Fruit fly (Drosophila melanogaster) whole organism, embryonic: Measurements from ENCODE around the gene Bx.

Experiments used
- ATbp ChIP-seq: fragments of 200-800 bp; sonication (Bioruptor generic); optimal IDR thresholded peaks from 2 replicates; lab custom pipeline; 2017; ENCODE audit warnings: missing biosample characterization, mild to moderate bottlenecking, missing genetic modification characterization, missing genetic modification reagents
- Atf-2 ChIP-seq: fragments of 200-800 bp; sonication (Bioruptor generic); optimal IDR thresholded peaks from 2 replicates; lab custom pipeline; 2016; ENCODE audit warnings: missing biosample characterization, missing genetic modification characterization
- Atf6 ChIP-seq: fragments of 200-800 bp; sonication (Bioruptor generic); IDR thresholded peaks from 2 replicates; pipeline ENCODE4 v1.3.6; 2022; ENCODE audit warnings: missing biosample characterization, missing genetic modification characterization
- CG1024 ChIP-seq: fragments of 200-800 bp; sonication (Bioruptor generic); IDR thresholded peaks from 2 replicates; pipeline ENCODE4 v1.3.6; 2022; ENCODE audit warnings: missing biosample characterization, missing genetic modification characterization
- CG10274 ChIP-seq: fragments of 200-800 bp; sonication (Bioruptor generic); optimal IDR thresholded peaks from 3 replicates; lab custom pipeline; 2017; ENCODE audit warnings: missing biosample characterization, mild to moderate bottlenecking, missing genetic modification characterization
- CG13894 ChIP-seq: fragments of 200-800 bp; sonication (Bioruptor generic); optimal IDR thresholded peaks from 3 replicates; lab custom pipeline; 2018; ENCODE audit warnings: missing biosample characterization, mild to moderate bottlenecking, missing genetic modification characterization, moderate library complexity
- CG14014 ChIP-seq: fragments of 200-800 bp; sonication (Bioruptor generic); IDR thresholded peaks from 2 replicates; pipeline ENCODE4 v1.3.6; 2022; ENCODE audit warnings: missing biosample characterization, missing genetic modification characterization
- CG14860 ChIP-seq: fragments of 200-800 bp; sonication (Bioruptor generic); IDR thresholded peaks from 3 replicates; pipeline ENCODE4 v1.3.6; 2022; ENCODE audit warnings: missing biosample characterization, missing genetic modification characterization; ENCODE audit not compliant: partially characterized antibody
- CG15011 ChIP-seq: fragments of 200-800 bp; sonication (Bioruptor generic); optimal IDR thresholded peaks from 3 replicates; lab custom pipeline; 2018; ENCODE audit warnings: missing biosample characterization, mild to moderate bottlenecking, missing genetic modification characterization
- CG15269 ChIP-seq: fragments of 200-800 bp; sonication (Bioruptor generic); optimal IDR thresholded peaks from 2 replicates; lab custom pipeline; 2018; ENCODE audit warnings: missing biosample characterization, mild to moderate bottlenecking, missing genetic modification characterization, moderate library complexity
- CG15479 ChIP-seq: fragments of 200-800 bp; sonication (Bioruptor generic); optimal IDR thresholded peaks from 3 replicates; lab custom pipeline; 2019; ENCODE audit warnings: missing biosample characterization, mild to moderate bottlenecking, missing genetic modification characterization, moderate library complexity
- CG1647 ChIP-seq: fragments of 200-800 bp; sonication (Bioruptor generic); optimal IDR thresholded peaks from 3 replicates; lab custom pipeline; 2016; ENCODE audit warnings: missing biosample characterization, missing genetic modification characterization
- CG17359 ChIP-seq: fragments of 200-800 bp; sonication (Bioruptor generic); optimal IDR thresholded peaks from 3 replicates; lab custom pipeline; 2018; ENCODE audit warnings: missing biosample characterization, mild to moderate bottlenecking, missing genetic modification characterization, moderate library complexity
- CG43689 ChIP-seq: fragments of 200-800 bp; sonication (Bioruptor generic); IDR thresholded peaks from 2 replicates; pipeline ENCODE4 v1.3.6; 2022; ENCODE audit warnings: missing biosample characterization, missing genetic modification characterization
- CG4617 ChIP-seq: fragments of 200-800 bp; sonication (Bioruptor generic); optimal IDR thresholded peaks from 3 replicates; lab custom pipeline; 2016; ENCODE audit warnings: missing biosample characterization, missing genetic modification characterization, borderline replicate concordance
- CG4730 ChIP-seq: fragments of 200-800 bp; sonication (Bioruptor generic); IDR thresholded peaks from 2 replicates; pipeline ENCODE4 v1.3.6; 2022; ENCODE audit warnings: missing biosample characterization, missing genetic modification characterization
- CG5953 ChIP-seq: fragments of 200-800 bp; sonication (Bioruptor generic); IDR thresholded peaks from 2 replicates; pipeline ENCODE4 v1.3.6; 2022; ENCODE audit warnings: missing biosample characterization, missing genetic modification characterization
- CG8281 ChIP-seq: fragments of 200-800 bp; sonication (Bioruptor generic); optimal IDR thresholded peaks from 2 replicates; lab custom pipeline; 2018; ENCODE audit warnings: missing biosample characterization, mild to moderate bottlenecking, missing genetic modification characterization, moderate library complexity
- CG9797 ChIP-seq: fragments of 200-800 bp; sonication (Bioruptor generic); optimal IDR thresholded peaks from 3 replicates; lab custom pipeline; 2018; ENCODE audit warnings: missing biosample characterization, mild to moderate bottlenecking, missing genetic modification characterization
- Gug ChIP-seq: fragments of 200-800 bp; sonication (Bioruptor generic); IDR thresholded peaks from 4 replicates; pipeline ENCODE4 v1.3.6; 2022; ENCODE audit warnings: missing biosample characterization, missing genetic modification characterization
- Hand ChIP-seq: fragments of 200-800 bp; sonication (Bioruptor generic); optimal IDR thresholded peaks from 2 replicates; lab custom pipeline; 2017; ENCODE audit warnings: mild to moderate bottlenecking, missing biosample characterization, missing genetic modification reagents, missing genetic modification characterization
- Kr ChIP-seq: fragments of 200-800 bp; sonication (Bioruptor generic); optimal IDR thresholded peaks from 2 replicates; lab custom pipeline; 2017; ENCODE audit warnings: missing biosample characterization, mild to moderate bottlenecking, missing genetic modification characterization
- NC2β ChIP-seq: fragments of 200-800 bp; sonication (Bioruptor generic); optimal IDR thresholded peaks from 2 replicates; lab custom pipeline; 2016; ENCODE audit warnings: missing biosample characterization, missing genetic modification characterization
- Poxn ChIP-seq: fragments of 200-800 bp; sonication (Bioruptor generic); IDR thresholded peaks from 2 replicates; pipeline ENCODE4 v1.3.6; 2022; ENCODE audit warnings: missing biosample characterization, missing genetic modification characterization
- Sox100B ChIP-seq: fragments of 200-800 bp; sonication (Bioruptor generic); optimal IDR thresholded peaks from 3 replicates; lab custom pipeline; 2018; ENCODE audit warnings: missing biosample characterization, mild to moderate bottlenecking, missing genetic modification characterization
- Sry-δ ChIP-seq: fragments of 200-800 bp; sonication (Bioruptor generic); optimal IDR thresholded peaks from 2 replicates; lab custom pipeline; 2016; ENCODE audit warnings: missing biosample characterization, missing genetic modification characterization
- Vsx1 ChIP-seq: fragments of 200-800 bp; sonication (Bioruptor generic); optimal IDR thresholded peaks from 2 replicates; lab custom pipeline; 2017; ENCODE audit warnings: missing biosample characterization, mild to moderate bottlenecking, missing genetic modification characterization, missing genetic modification reagents
- YL-1 ChIP-seq: fragments of 200-800 bp; sonication (Bioruptor generic); optimal IDR thresholded peaks from 3 replicates; lab custom pipeline; 2017; ENCODE audit warnings: missing biosample characterization, mild to moderate bottlenecking, missing genetic modification characterization
- dimm ChIP-seq: fragments of 200-800 bp; sonication (Bioruptor generic); IDR thresholded peaks from 2 replicates; pipeline ENCODE4 v1.3.6; 2022; ENCODE audit warnings: missing biosample characterization, missing genetic modification characterization
- dpn ChIP-seq, 2 experiments: fragments of 200-800 bp; sonication (Bioruptor generic); optimal IDR thresholded peaks; 3 replicates each; lab custom pipeline; 2016; ENCODE audit warnings: missing biosample characterization in 2 of 2, missing genetic modification characterization in 2 of 2
- dysf ChIP-seq: fragments of 200-800 bp; sonication (Bioruptor generic); IDR thresholded peaks from 3 replicates; pipeline ENCODE4 v1.3.6; 2022; ENCODE audit warnings: missing biosample characterization, missing genetic modification characterization
- en ChIP-seq: fragments of 200-800 bp; sonication (Bioruptor generic); optimal IDR thresholded peaks from 2 replicates; lab custom pipeline; 2016; ENCODE audit warnings: missing biosample characterization, missing genetic modification characterization
- gcm2 ChIP-seq: fragments of 200-800 bp; sonication (Bioruptor generic); optimal IDR thresholded peaks from 2 replicates; lab custom pipeline; 2016; ENCODE audit warnings: missing biosample characterization, missing genetic modification characterization
- gfzf ChIP-seq: fragments of 200-800 bp; sonication (Bioruptor generic); optimal IDR thresholded peaks from 2 replicates; lab custom pipeline; 2016; ENCODE audit warnings: missing biosample characterization, mild to moderate bottlenecking, missing genetic modification characterization, moderate library complexity
- h ChIP-seq: fragments of >200 bp; optimal IDR thresholded peaks from 2 replicates; lab custom pipeline; 2017
- kah ChIP-seq: fragments of 200-800 bp; sonication (Bioruptor generic); optimal IDR thresholded peaks from 2 replicates; lab custom pipeline; 2018; ENCODE audit warnings: missing biosample characterization, mild to moderate bottlenecking, missing genetic modification characterization
- kni ChIP-seq: fragments of 200-800 bp; sonication (Bioruptor generic); optimal IDR thresholded peaks from 3 replicates; lab custom pipeline; 2017; ENCODE audit warnings: mild to moderate bottlenecking, missing biosample characterization, missing genetic modification reagents, missing genetic modification characterization
- lilli ChIP-seq: fragments of 200-800 bp; sonication (Bioruptor generic); optimal IDR thresholded peaks from 3 replicates; lab custom pipeline; 2016; ENCODE audit warnings: missing biosample characterization, missing genetic modification characterization
- mam ChIP-seq: fragments of 200-800 bp; sonication (Bioruptor generic); optimal IDR thresholded peaks from 3 replicates; lab custom pipeline; 2016; ENCODE audit warnings: missing biosample characterization, missing genetic modification characterization
- nau ChIP-seq: fragments of 200-800 bp; sonication (Bioruptor generic); optimal IDR thresholded peaks from 3 replicates; lab custom pipeline; 2017; ENCODE audit warnings: missing biosample characterization, mild to moderate bottlenecking, missing genetic modification characterization, missing genetic modification reagents
- nerfin-1 ChIP-seq: fragments of 200-800 bp; sonication (Bioruptor generic); optimal IDR thresholded peaks from 3 replicates; lab custom pipeline; 2019; ENCODE audit warnings: missing biosample characterization, mild to moderate bottlenecking, missing genetic modification characterization, moderate library complexity
- pros ChIP-seq: fragments of 200-800 bp; sonication (Bioruptor generic); optimal IDR thresholded peaks from 3 replicates; lab custom pipeline; 2019; ENCODE audit warnings: missing biosample characterization, mild to moderate bottlenecking, missing genetic modification characterization, moderate library complexity
- sob ChIP-seq: fragments of 200-800 bp; sonication (Bioruptor generic); IDR thresholded peaks from 2 replicates; pipeline ENCODE4 v1.3.6; 2022; ENCODE audit warnings: missing biosample characterization, missing genetic modification characterization
- ttk ChIP-seq: fragments of 200-800 bp; sonication (Bioruptor generic); IDR thresholded peaks from 2 replicates; pipeline ENCODE4 v2.1.2; 2022; ENCODE audit warnings: missing biosample characterization, missing genetic modification characterization
- unpg ChIP-seq: fragments of 200-800 bp; sonication (Bioruptor generic); optimal IDR thresholded peaks from 3 replicates; lab custom pipeline; 2018; ENCODE audit warnings: missing biosample characterization, mild to moderate bottlenecking, missing genetic modification characterization, moderate library complexity
- z ChIP-seq: fragments of 200-800 bp; sonication (Bioruptor generic); IDR thresholded peaks from 3 replicates; pipeline ENCODE4 v1.3.6; 2022; ENCODE audit warnings: missing biosample characterization, missing genetic modification characterization

Bx gene

dm6 chrX:18524594-18525266 is 9.5 kb downstream of the Bx start (continued):
- TF ChIP-seq nerfin-1 (tag; lab: Kevin White, UChicago) (no peak), CG15011 (peak; percentile 16)

DNA sequence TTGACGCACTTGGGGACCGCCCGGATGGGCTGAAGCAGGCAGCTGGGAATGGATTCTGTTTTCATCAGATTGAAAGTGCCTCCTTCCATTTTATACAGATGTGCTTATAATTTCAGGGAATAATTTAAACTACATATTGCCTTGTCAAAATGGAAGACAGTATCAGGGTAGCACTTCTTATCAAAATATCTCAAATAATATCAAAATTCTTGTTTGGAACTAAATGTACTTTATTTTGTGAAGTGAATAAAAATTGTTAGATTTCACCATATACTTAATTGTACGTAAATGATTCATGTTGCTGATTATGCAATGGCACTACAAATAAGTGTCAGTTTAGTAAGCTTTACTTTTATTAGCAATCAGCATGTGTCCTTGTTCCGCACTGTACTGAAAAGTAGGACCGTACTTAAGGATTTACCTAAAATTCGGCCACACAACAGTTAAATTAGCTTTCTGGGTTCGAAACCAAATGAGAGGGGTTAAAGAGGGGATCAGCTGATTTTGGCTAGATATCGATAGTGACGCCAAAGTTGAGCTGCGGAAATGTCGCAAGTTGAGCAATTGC is 13.0 kb downstream of the Bx start, which contains the start of the genes CG15042 and CG15047:
Gene CG15042, minus strand, starts transcription at position 101 of the 568 bp plus-strand sequence.
Gene CG15047, plus strand, starts transcription at position 518 of the 568 bp plus-strand sequence.
- TF ChIP-seq gfzf (GFP tag; lab: Kevin White, UChicago) (peak; percentile 7), NC2β (GFP tag; lab: Kevin White, UChicago) (no peak)
- TF ChIP-seq, all 482 proteins: peak for 1

DNA sequence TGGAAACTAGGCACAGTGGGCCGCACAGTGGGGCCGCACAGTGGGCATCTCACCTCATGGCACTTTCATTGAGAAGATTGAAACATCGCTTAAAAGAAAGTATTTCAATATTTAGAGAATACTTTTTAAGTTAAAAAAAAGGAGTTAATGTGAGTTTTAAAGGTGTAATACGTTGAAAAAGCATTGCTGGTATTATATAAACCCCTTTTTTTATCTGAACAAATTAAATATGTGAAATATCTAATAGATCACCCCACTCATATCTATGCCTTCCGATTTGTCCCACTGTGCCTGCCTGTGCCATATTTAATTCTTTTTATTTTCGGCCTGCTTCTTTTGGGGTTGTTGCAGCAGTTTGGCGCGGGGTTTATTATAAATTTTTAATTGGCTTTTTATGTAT is 18.1 kb downstream of the Bx start:
- TF ChIP-seq ATbp (GFP tag; lab: Kevin White, UChicago) (peak; percentile 60), Hand (GFP tag; lab: Kevin White, UChicago) (no peak), z (GFP tag; lab: Robert Waterston, UW) (no peak), CG17359 (tag; lab: Kevin White, UChicago) (no peak), Sox100B (GFP tag; lab: Kevin White, UChicago) (peak; percentile 4), sob (no peak), CG15269 (tag; lab: Kevin White, UChicago) (no peak), CG1647 (GFP tag; lab: Kevin White, UChicago) (no peak), Kr (no peak), CG5953 (GFP tag; lab: Robert Waterston, UW) (no peak), Gug (no peak; the same call in 3 of the 4 replicates), nau (no peak), CG10274 (GFP tag; lab: Kevin White, UChicago) (no peak), Vsx1 (GFP tag; lab: Kevin White, UChicago) (no peak), gcm2 (GFP tag; lab: Kevin White, UChicago) (no peak), pros (GFP tag; lab: Kevin White, UChicago) (no peak), ttk (GFP tag; lab: Robert Waterston, UW) (0 out of 2 replicates have a peak, but pooled peaks have one; percentile 7), CG15479 (GFP tag; lab: Kevin White, UChicago) (no peak), en (GFP tag; lab: Kevin White, UChicago) (no peak), lilli (GFP tag; lab: Kevin White, UChicago) (no peak), Poxn (no peak), CG43689 (GFP tag; lab: Robert Waterston, UW) (no peak), dimm (GFP tag; lab: Robert Waterston, UW) (no peak), dpn (GFP tag; optimal IDR thresholded peaks at IDR 0.05; lab: Kevin White, UChicago) (no peak), kni (GFP tag; lab: Kevin White, UChicago) (no peak), CG8281 (no peak), CG14860 (GFP tag; lab: Robert Waterston, UW) (no peak), CG13894 (no peak), kah (GFP tag; lab: Kevin White, UChicago) (no peak), CG9797 (GFP tag; lab: Kevin White, UChicago) (no peak), mam (GFP tag; lab: Kevin White, UChicago) (no peak), Atf6 (GFP tag; lab: Robert Waterston, UW) (no peak), Atf-2 (GFP tag; lab: Kevin White, UChicago) (no peak), CG14014 (GFP tag; lab: Robert Waterston, UW) (no peak), CG1024 (GFP tag; lab: Robert Waterston, UW) (no peak), unpg (GFP tag; lab: Kevin White, UChicago) (peak; percentile 34), h (lab: Kevin White, UChicago) (no peak), CG4730 (GFP tag; lab: Robert Waterston, UW) (no peak), Sry-δ (GFP tag; lab: Kevin White, UChicago) (no peak), CG4617 (GFP tag; lab: Kevin White, UChicago) (no peak), dysf (GFP tag; lab: Robert Waterston, UW) (0 out of 3 replicates have a peak, but pooled peaks have one; percentile 34), YL-1 (GFP tag; lab: Kevin White, UChicago) (no peak)
